Worm (Caenorhabditis elegans) whole organism, late embryonic: ENCODE data around the gene col-102.

ENCODE experiments used
- C08G9.2 ChIP-seq: sonication (generic microtip); optimal IDR thresholded peaks from 2 replicates; lab custom pipeline; 2016; ENCODE audit warnings: mild to moderate bottlenecking, missing genetic modification characterization, moderate library complexity, missing compliant biosample characterization
- K02D7.2 ChIP-seq: sonication (generic microtip); optimal IDR thresholded peaks from 2 replicates; lab custom pipeline; 2017; ENCODE audit warnings: mild to moderate bottlenecking, missing genetic modification characterization, missing compliant biosample characterization
- K09A11.1 ChIP-seq: sonication (generic microtip); optimal IDR thresholded peaks from 2 replicates; lab custom pipeline; 2017; ENCODE audit warnings: antibody characterized with exemption, mild to moderate bottlenecking, missing genetic modification characterization, missing compliant biosample characterization; ENCODE audit not compliant: insufficient read depth
- T23F11.4 ChIP-seq: fragments of 200-800 bp; sonication (Bioruptor generic); optimal IDR thresholded peaks from 2 replicates; lab custom pipeline; 2018; ENCODE audit warnings: mild to moderate bottlenecking, missing genetic modification characterization, missing compliant biosample characterization
- Y22D7AL.16 ChIP-seq: sonication (generic microtip); optimal IDR thresholded peaks from 2 replicates; lab custom pipeline; 2016; ENCODE audit warnings: missing genetic modification characterization, missing compliant biosample characterization
- ahr-1 ChIP-seq: sonication (generic microtip); optimal IDR thresholded peaks from 2 replicates; lab custom pipeline; 2016; ENCODE audit warnings: missing genetic modification characterization, missing compliant biosample characterization
- ceh-14 ChIP-seq: sonication (generic microtip); optimal IDR thresholded peaks from 2 replicates; lab custom pipeline; 2016; ENCODE audit warnings: missing genotype, missing genetic modification characterization, missing compliant biosample characterization
- ceh-18 ChIP-seq: sonication (generic microtip); optimal IDR thresholded peaks from 2 replicates; lab custom pipeline; 2016; ENCODE audit warnings: missing genetic modification characterization, missing compliant biosample characterization
- ceh-19 ChIP-seq: fragments of 200-800 bp; sonication (Bioruptor generic); optimal IDR thresholded peaks from 2 replicates; lab custom pipeline; 2018; ENCODE audit warnings: mild to moderate bottlenecking, missing genetic modification characterization, missing compliant biosample characterization
- ceh-22 ChIP-seq: sonication (generic microtip); optimal IDR thresholded peaks from 2 replicates; lab custom pipeline; 2017; ENCODE audit warnings: missing biosample characterization, missing genetic modification characterization
- ceh-24 ChIP-seq: sonication (generic microtip); optimal IDR thresholded peaks from 2 replicates; lab custom pipeline; 2016; ENCODE audit warnings: mild to moderate bottlenecking, missing genetic modification characterization, missing compliant biosample characterization
- ceh-30 ChIP-seq: fragments of 150-350 bp; optimal IDR thresholded peaks from 2 replicates; lab custom pipeline; 2014; ENCODE audit warnings: missing biosample characterization, missing genetic modification characterization
- ceh-34 ChIP-seq: sonication (generic microtip); optimal IDR thresholded peaks from 2 replicates; lab custom pipeline; 2016; ENCODE audit warnings: mild to moderate bottlenecking, missing genetic modification characterization, missing compliant biosample characterization
- ceh-45 ChIP-seq: fragments of 200-800 bp; sonication (Bioruptor generic); IDR thresholded peaks from 2 replicates; pipeline ENCODE4 v1.3.6; 2022; ENCODE audit warnings: missing genetic modification reagents, missing genetic modification characterization, missing compliant biosample characterization
- ceh-6 ChIP-seq: fragments of 200-800 bp; sonication (Bioruptor generic); optimal IDR thresholded peaks from 2 replicates; lab custom pipeline; 2018; ENCODE audit warnings: mild to moderate bottlenecking, missing genetic modification characterization, missing compliant biosample characterization
- ceh-9 ChIP-seq: sonication (generic microtip); optimal IDR thresholded peaks from 2 replicates; lab custom pipeline; 2016; ENCODE audit warnings: mild to moderate bottlenecking, missing genetic modification characterization, inconsistent platforms, missing compliant biosample characterization
- che-1 ChIP-seq: sonication (generic microtip); optimal IDR thresholded peaks from 2 replicates; lab custom pipeline; 2016; ENCODE audit warnings: mild to moderate bottlenecking, missing genetic modification characterization, missing compliant biosample characterization
- dmd-4 ChIP-seq: sonication (generic microtip); optimal IDR thresholded peaks from 2 replicates; lab custom pipeline; 2016; ENCODE audit warnings: borderline replicate concordance, missing genetic modification characterization, missing compliant biosample characterization
- elt-2 ChIP-seq: sonication (generic microtip); optimal IDR thresholded peaks from 2 replicates; lab custom pipeline; 2016; ENCODE audit warnings: missing genetic modification reagents, missing genetic modification characterization, missing compliant biosample characterization
- ets-4 ChIP-seq: sonication (generic microtip); optimal IDR thresholded peaks from 2 replicates; lab custom pipeline; 2016; ENCODE audit warnings: missing genetic modification characterization, missing compliant biosample characterization
- eyg-1 ChIP-seq: sonication (generic microtip); optimal IDR thresholded peaks from 2 replicates; lab custom pipeline; 2016; ENCODE audit warnings: missing genotype, missing genetic modification characterization, missing compliant biosample characterization
- fax-1 ChIP-seq: sonication (generic microtip); optimal IDR thresholded peaks from 2 replicates; lab custom pipeline; 2016; ENCODE audit warnings: missing genotype, missing genetic modification characterization, missing compliant biosample characterization
- fkh-6 ChIP-seq: sonication (generic microtip); optimal IDR thresholded peaks from 2 replicates; lab custom pipeline; 2016; ENCODE audit warnings: missing genetic modification characterization, missing compliant biosample characterization
- gmeb-2 ChIP-seq: sonication (generic microtip); optimal IDR thresholded peaks from 2 replicates; lab custom pipeline; 2016; ENCODE audit warnings: missing genetic modification characterization, inconsistent platforms, missing compliant biosample characterization
- hlh-13 ChIP-seq: fragments of 200-800 bp; sonication (Bioruptor generic); optimal IDR thresholded peaks from 2 replicates; lab custom pipeline; 2018; ENCODE audit warnings: mild to moderate bottlenecking, missing genetic modification characterization, missing compliant biosample characterization
- hlh-15 ChIP-seq: sonication (generic microtip); optimal IDR thresholded peaks from 2 replicates; lab custom pipeline; 2016; ENCODE audit warnings: missing genetic modification characterization, missing compliant biosample characterization
- hlh-6 ChIP-seq: sonication (generic microtip); optimal IDR thresholded peaks from 2 replicates; lab custom pipeline; 2016; ENCODE audit warnings: missing genotype, missing genetic modification characterization, missing compliant biosample characterization
- lim-6 ChIP-seq: sonication (generic microtip); optimal IDR thresholded peaks from 2 replicates; lab custom pipeline; 2016; ENCODE audit warnings: missing genetic modification characterization, missing compliant biosample characterization
- mec-3 ChIP-seq: sonication (generic microtip); optimal IDR thresholded peaks from 2 replicates; lab custom pipeline; 2016; ENCODE audit warnings: borderline replicate concordance, missing genetic modification characterization, missing compliant biosample characterization
- nfya-1 ChIP-seq: sonication (generic microtip); optimal IDR thresholded peaks from 2 replicates; lab custom pipeline; 2017; ENCODE audit warnings: missing genetic modification characterization, mild to moderate bottlenecking, missing compliant biosample characterization, antibody characterized with exemption, moderate library complexity
- nhr-11 ChIP-seq: fragments of 150-350 bp; optimal IDR thresholded peaks from 2 replicates; lab custom pipeline; 2014; ENCODE audit warnings: missing biosample characterization, missing genetic modification characterization
- npax-4 ChIP-seq: sonication (generic microtip); optimal IDR thresholded peaks from 2 replicates; lab custom pipeline; 2016; ENCODE audit warnings: missing genetic modification characterization, missing compliant biosample characterization
- odd-2 ChIP-seq: sonication (generic microtip); optimal IDR thresholded peaks from 2 replicates; lab custom pipeline; 2017; ENCODE audit warnings: antibody characterized with exemption, mild to moderate bottlenecking, missing genetic modification characterization, missing compliant biosample characterization
- pag-3 ChIP-seq: sonication (generic microtip); optimal IDR thresholded peaks from 2 replicates; lab custom pipeline; 2016; ENCODE audit warnings: missing compliant biosample characterization, missing genetic modification characterization, borderline replicate concordance
- pat-9 ChIP-seq: fragments of 200-800 bp; sonication (Bioruptor generic); optimal IDR thresholded peaks from 2 replicates; lab custom pipeline; 2018; ENCODE audit warnings: mild to moderate bottlenecking, missing genetic modification characterization, moderate library complexity, missing compliant biosample characterization
- pax-1 ChIP-seq: fragments of 150-350 bp; optimal IDR thresholded peaks from 2 replicates; lab custom pipeline; 2014; ENCODE audit warnings: missing biosample characterization, missing genetic modification characterization
- pha-2 ChIP-seq: sonication (generic microtip); optimal IDR thresholded peaks from 2 replicates; lab custom pipeline; 2017; ENCODE audit warnings: mild to moderate bottlenecking, missing genetic modification characterization, missing compliant biosample characterization
- pros-1 ChIP-seq: fragments of 150-350 bp; optimal IDR thresholded peaks from 2 replicates; lab custom pipeline; 2014; ENCODE audit warnings: missing biosample characterization, missing genetic modification reagents, missing genetic modification characterization
- sdc-2 ChIP-seq: sonication (generic microtip); optimal IDR thresholded peaks from 2 replicates; lab custom pipeline; 2016; ENCODE audit warnings: missing genotype, missing genetic modification characterization, missing compliant biosample characterization
- sox-2 ChIP-seq: fragments of 200-800 bp; sonication (Bioruptor generic); IDR thresholded peaks from 2 replicates; pipeline ENCODE4 v1.3.6; 2022; ENCODE audit warnings: missing genetic modification reagents, missing genetic modification characterization, missing compliant biosample characterization
- sox-4 ChIP-seq: sonication (generic microtip); optimal IDR thresholded peaks from 2 replicates; lab custom pipeline; 2017; ENCODE audit warnings: mild to moderate bottlenecking, missing genetic modification characterization, inconsistent platforms, missing compliant biosample characterization
- syd-9 ChIP-seq: sonication (generic microtip); optimal IDR thresholded peaks from 2 replicates; lab custom pipeline; 2016; ENCODE audit warnings: mild to moderate bottlenecking, missing genetic modification characterization, moderate library complexity, missing compliant biosample characterization
- tbx-2 ChIP-seq: sonication (generic microtip); optimal IDR thresholded peaks from 2 replicates; lab custom pipeline; 2016; ENCODE audit warnings: missing genetic modification characterization, missing compliant biosample characterization
- tbx-7 ChIP-seq: sonication (generic microtip); optimal IDR thresholded peaks from 2 replicates; lab custom pipeline; 2016; ENCODE audit warnings: missing genotype, missing genetic modification characterization, missing compliant biosample characterization
- ttx-3 ChIP-seq: sonication (generic microtip); optimal IDR thresholded peaks from 2 replicates; lab custom pipeline; 2016; ENCODE audit warnings: missing genetic modification reagents, missing genetic modification characterization, missing compliant biosample characterization
- unc-42 ChIP-seq: sonication (generic microtip); optimal IDR thresholded peaks from 2 replicates; lab custom pipeline; 2016; ENCODE audit warnings: missing genotype, missing genetic modification characterization, missing compliant biosample characterization
- unc-55 ChIP-seq: sonication (generic microtip); optimal IDR thresholded peaks from 2 replicates; lab custom pipeline; 2017; ENCODE audit warnings: missing biosample characterization, missing genetic modification reagents, missing genetic modification characterization
- unc-86 ChIP-seq: sonication (generic microtip); optimal IDR thresholded peaks from 2 replicates; lab custom pipeline; 2016; ENCODE audit warnings: missing genetic modification characterization, missing compliant biosample characterization
- zip-5 ChIP-seq: sonication (generic microtip); optimal IDR thresholded peaks from 2 replicates; lab custom pipeline; 2016; ENCODE audit warnings: missing genetic modification characterization, missing compliant biosample characterization
- ztf-16 ChIP-seq: sonication (generic microtip); optimal IDR thresholded peaks from 2 replicates; lab custom pipeline; 2017; ENCODE audit warnings: missing genetic modification characterization, missing compliant biosample characterization

col-102 gene

DNA sequence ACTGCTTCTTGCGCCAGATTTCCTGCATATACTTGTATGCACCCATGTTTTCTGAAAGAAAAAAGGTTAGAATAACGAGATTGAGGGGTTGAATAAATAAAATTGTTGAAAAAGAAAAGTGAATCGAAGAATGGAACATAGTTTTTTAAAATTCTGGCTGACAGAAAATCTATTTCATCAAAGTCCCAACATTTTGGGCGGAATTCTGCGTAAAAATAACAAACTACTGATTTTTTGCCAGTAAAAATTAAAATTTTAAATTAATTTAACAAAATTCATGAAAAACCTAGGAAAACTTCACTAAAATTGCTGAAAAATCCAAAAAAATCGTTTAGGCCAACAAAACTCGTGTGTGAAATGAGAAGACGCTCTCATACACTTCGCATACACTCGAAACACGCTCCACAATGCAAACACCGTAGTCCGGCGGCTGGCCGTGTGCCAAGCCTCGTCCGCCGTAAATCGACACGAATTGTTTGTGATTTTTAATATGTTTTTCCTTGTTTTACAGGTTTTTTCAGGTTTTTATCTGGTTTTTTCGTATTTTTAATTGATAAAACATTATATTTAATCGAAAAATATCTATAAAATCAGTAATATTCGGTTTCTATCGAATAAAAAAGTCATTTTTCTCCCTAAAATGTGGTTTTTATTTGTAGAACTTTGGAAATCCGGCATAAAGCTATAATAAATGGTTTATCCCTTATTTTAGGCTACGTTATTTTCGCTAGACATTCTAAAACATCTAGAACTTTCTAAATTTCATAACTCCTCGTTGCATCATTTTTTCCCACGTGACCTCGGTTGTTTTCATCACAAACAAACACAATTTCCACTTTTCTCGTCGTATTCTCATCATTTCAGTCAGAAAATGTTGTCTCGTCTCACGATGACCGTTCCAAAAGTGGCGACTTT lies 50.5 kb downstream of the col-102 start, which contains the start of the genes rpl-15 and K11H12.8 (continued):
- TF ChIP-seq gmeb-2 (tag; lab: Kevin White, UChicago) (peak; percentile 87), Y22D7AL.16 (tag; lab: Kevin White, UChicago) (peak; percentile 80), K09A11.1 (peak; percentile 85), ceh-22 (tag; lab: Kevin White, UChicago) (no peak), dmd-4 (tag; lab: Kevin White, UChicago) (peak; percentile 47), ceh-18 (tag; lab: Kevin White, UChicago) (peak; percentile 99), tbx-2 (peak; percentile 99), pros-1 (peak; percentile 90), sox-2 (GFP tag; lab: Robert Waterston, UW) (peak; percentile 82), zip-5 (tag; lab: Kevin White, UChicago) (peak; percentile 82), tbx-7 (tag; lab: Kevin White, UChicago) (peak; percentile 80), hlh-13 (GFP tag; lab: Kevin White, UChicago) (peak; percentile 30), eyg-1 (tag; lab: Kevin White, UChicago) (peak; percentile 82), unc-55 (peak; percentile 84), hlh-6 (tag; lab: Kevin White, UChicago) (peak; percentile 55), ets-4 (peak; percentile 98), pat-9 (tag; lab: Kevin White, UChicago) (peak; percentile 94), ceh-24 (tag; lab: Kevin White, UChicago) (peak; percentile 71), ttx-3 (tag; lab: Kevin White, UChicago) (peak; percentile 86), unc-86 (tag; lab: Kevin White, UChicago) (peak; percentile 98), K02D7.2 (tag; lab: Kevin White, UChicago) (peak; percentile 78), C08G9.2 (tag; lab: Kevin White, UChicago) (peak; percentile 89), syd-9 (tag; lab: Kevin White, UChicago) (peak; percentile 89), pha-2 (peak; percentile 87), sdc-2 (peak; percentile 85), ceh-9 (no peak), ceh-30 (tag; lab: Kevin White, UChicago) (peak; percentile 65), lim-6 (tag; lab: Kevin White, UChicago) (peak; percentile 91), ztf-16 (tag; lab: Kevin White, UChicago) (peak; percentile 97), fax-1 (tag; lab: Kevin White, UChicago) (peak; percentile 84), fkh-6 (tag; lab: Kevin White, UChicago) (peak; percentile 75), mec-3 (tag; lab: Kevin White, UChicago) (no peak), che-1 (tag; lab: Kevin White, UChicago) (peak; percentile 71), pag-3 (tag; lab: Kevin White, UChicago) (peak; percentile 89), ceh-45 (peak; percentile 88), ceh-34 (tag; lab: Kevin White, UChicago) (peak; percentile 100), ahr-1 (tag; lab: Kevin White, UChicago) (peak; percentile 88), elt-2 (tag; lab: Kevin White, UChicago) (peak; percentile 98), ceh-14 (peak; percentile 98), hlh-15 (tag; lab: Kevin White, UChicago) (peak; percentile 56), npax-4 (peak; percentile 18), ceh-19 (GFP tag; lab: Kevin White, UChicago) (peak; percentile 84), nhr-11 (tag; lab: Kevin White, UChicago) (peak; percentile 61), nfya-1 (tag; lab: Kevin White, UChicago) (peak; percentile 99), sox-4 (tag; lab: Kevin White, UChicago) (peak; percentile 84), pax-1 (tag; lab: Kevin White, UChicago) (peak; percentile 92), unc-42 (tag; lab: Kevin White, UChicago) (peak; percentile 94), T23F11.4 (GFP tag; lab: Kevin White, UChicago) (peak; percentile 74), ceh-6 (GFP tag; lab: Kevin White, UChicago) (peak; percentile 73), odd-2 (tag; lab: Kevin White, UChicago) (peak; percentile 19)
